Worm (Caenorhabditis elegans): ENCODE measurements around the gene C08B11.9.

Gene C08B11.9

DNA sequence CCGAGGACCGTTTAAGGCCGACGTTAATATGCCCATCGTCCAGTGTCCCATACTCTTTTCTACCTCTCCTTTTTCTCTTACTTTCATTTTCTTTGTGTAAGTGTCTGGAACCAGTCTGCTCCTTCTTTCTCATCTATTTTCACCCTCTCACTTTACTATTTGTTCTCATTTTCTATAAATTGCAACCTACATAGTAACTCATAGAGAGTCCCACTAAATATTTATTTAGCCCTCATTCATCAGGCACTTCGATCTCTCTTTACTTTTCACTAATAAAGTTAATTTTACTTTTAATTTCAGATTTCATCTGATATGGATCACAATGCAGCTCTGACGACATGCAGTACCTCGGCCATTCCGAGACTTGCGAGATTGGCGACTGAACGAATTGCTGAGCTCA is 20.6 kb downstream of the C08B11.9 start, which contains the start of gene zyg-11:
zyg-11 (plus strand) TSS at position 301 of the 400 bp plus-strand sequence.
- no peak for TF ChIP-seq tab-1 (GFP tag; IDR thresholded peaks at IDR 0.05)

DNA sequence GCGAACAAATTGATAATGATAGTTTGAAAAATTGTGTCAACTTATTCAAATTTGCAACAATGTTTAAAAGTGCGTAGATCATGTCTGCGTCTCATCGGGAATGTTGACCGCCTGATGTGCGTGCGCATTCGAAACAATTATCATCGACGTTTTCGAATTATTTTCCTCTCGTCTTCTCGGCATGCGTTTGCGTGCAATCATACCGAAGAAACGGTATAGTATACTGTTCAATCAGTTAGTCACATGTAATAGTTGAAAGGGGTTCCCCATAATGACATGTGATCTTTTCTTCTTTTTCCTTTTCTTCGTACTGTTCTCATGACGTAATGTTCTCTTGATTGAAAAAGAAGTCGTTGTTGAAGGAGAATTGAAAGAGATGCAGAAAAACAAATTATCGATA is 21.2 kb downstream of the C08B11.9 start:
- TF ChIP-seq ztf-29 (GFP tag; IDR thresholded peaks at IDR 0.05) (no peak), ref-1 (GFP tag; conservative IDR thresholded peaks at IDR 0.05) (no peak), cog-1 (tag; optimal IDR thresholded peaks at IDR 0.05) (no peak), med-1 (GFP tag; optimal IDR thresholded peaks at IDR 0.05; ENCODE audit: insufficient read depth) (no peak), T22C8.4 (GFP tag; IDR thresholded peaks at IDR 0.05) (no peak), klf-2 (GFP tag; conservative IDR thresholded peaks at IDR 0.05) (no peak), ztf-23 (GFP tag; IDR thresholded peaks at IDR 0.05) (no peak), flt-1 (GFP tag; IDR thresholded peaks at IDR 0.05) (no peak), tab-1 (GFP tag; IDR thresholded peaks at IDR 0.05) (no peak)

DNA sequence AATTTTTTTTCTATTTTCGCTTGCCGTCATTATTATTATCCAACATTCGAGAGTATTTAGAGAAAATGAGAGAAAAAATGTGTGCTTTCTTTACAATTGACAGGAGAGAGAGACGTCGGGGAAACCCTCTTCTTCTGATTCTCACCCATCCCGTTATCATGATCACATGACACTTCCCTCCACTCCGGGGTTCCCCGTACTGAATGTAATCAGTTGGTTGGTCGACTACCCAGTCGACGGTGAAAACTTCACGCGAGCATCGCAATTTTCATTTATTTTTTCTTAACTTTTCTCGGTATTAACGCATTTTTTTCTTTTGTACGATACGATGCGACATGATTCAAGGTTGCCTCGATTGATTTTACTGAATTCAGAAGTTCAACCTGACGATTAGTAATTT is 21.8 kb downstream of the C08B11.9 start:
- no peak for TF ChIP-seq ztf-23 (GFP tag; IDR thresholded peaks at IDR 0.05)
- no peak for TF ChIP-seq flt-1 (GFP tag; IDR thresholded peaks at IDR 0.05)
- no peak for TF ChIP-seq klf-2 (GFP tag; conservative IDR thresholded peaks at IDR 0.05)
- TF ChIP-seq tab-1 (GFP tag; IDR thresholded peaks at IDR 0.05): no peak
- TF ChIP-seq ztf-29 (GFP tag; IDR thresholded peaks at IDR 0.05): no peak
- no peak for TF ChIP-seq cog-1 (tag; optimal IDR thresholded peaks at IDR 0.05)
- no peak for TF ChIP-seq T22C8.4 (GFP tag; IDR thresholded peaks at IDR 0.05)
- no peak for TF ChIP-seq ref-1 (GFP tag; conservative IDR thresholded peaks at IDR 0.05)
- no peak for TF ChIP-seq med-1 (GFP tag; optimal IDR thresholded peaks at IDR 0.05; ENCODE audit: insufficient read depth)

DNA sequence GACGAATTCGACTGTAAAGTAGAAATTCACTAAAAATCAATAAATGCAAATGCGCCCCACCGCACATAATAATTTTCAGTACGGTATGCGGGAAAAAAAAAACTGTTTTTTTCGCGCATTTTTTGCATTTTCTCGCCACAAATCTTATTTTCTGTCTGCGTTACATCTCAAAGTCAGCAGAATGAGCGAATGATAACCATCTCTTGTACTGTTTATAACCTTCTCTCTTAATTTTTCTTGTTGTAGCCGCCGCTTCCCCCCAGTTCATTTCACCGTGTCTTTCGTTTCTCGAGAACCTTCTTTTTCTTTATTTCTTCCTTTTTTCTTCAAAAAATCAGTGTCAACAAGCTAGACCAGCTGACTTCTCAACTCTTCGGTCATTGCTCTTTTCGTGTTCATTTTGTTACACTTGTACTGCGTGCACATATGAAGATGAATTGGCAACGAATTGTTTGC is 22.5 kb downstream of the C08B11.9 start:
- no peak for TF ChIP-seq flt-1 (GFP tag; IDR thresholded peaks at IDR 0.05)
- 0 out of 2 replicates have a peak, but pooled peaks have one; percentile 13 for TF ChIP-seq T22C8.4 (GFP tag; IDR thresholded peaks at IDR 0.05)

ce11 chrII:8012071-8013031 is 25.6 kb downstream of the C08B11.9 start, which contains the start of gene DH11.2:
Gene DH11.2, plus strand, starts transcription at chrII:8012816.
- no peak for TF ChIP-seq ref-1 (GFP tag; conservative IDR thresholded peaks at IDR 0.05)
- no peak for TF ChIP-seq cog-1 (tag; optimal IDR thresholded peaks at IDR 0.05)
- no peak for TF ChIP-seq med-1 (GFP tag; optimal IDR thresholded peaks at IDR 0.05; ENCODE audit: insufficient read depth)
- TF ChIP-seq T22C8.4 (GFP tag; IDR thresholded peaks at IDR 0.05): no peak
- no peak for TF ChIP-seq tab-1 (GFP tag; IDR thresholded peaks at IDR 0.05)
- no peak for TF ChIP-seq ztf-29 (GFP tag; IDR thresholded peaks at IDR 0.05)
- TF ChIP-seq flt-1 (GFP tag; IDR thresholded peaks at IDR 0.05): no peak
- TF ChIP-seq ztf-23 (GFP tag; IDR thresholded peaks at IDR 0.05): no peak
- TF ChIP-seq klf-2 (GFP tag; conservative IDR thresholded peaks at IDR 0.05): no peak

DNA sequence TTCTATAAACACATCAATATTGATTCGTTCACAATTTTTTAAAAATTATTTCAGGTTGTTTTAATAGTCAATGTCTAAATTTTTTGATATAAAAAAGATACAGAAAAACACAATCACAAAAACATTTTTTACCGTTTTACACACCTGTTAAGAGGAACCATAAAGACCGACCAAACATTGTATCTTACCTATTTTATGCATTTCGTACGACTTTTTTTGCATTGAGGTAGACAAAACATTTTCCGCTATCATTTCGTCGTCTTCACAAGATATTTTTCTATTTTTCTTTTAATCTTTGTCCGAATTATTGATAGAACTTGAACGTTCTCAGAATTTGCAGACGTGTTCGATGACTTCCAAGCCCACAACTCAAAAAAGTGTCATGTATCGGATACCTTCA is 29.6 kb downstream of the C08B11.9 start, which contains the start of gene glna-2:
glna-2 (plus strand) TSS at position 301 of the 400 bp plus-strand sequence.
- TF ChIP-seq ref-1 (GFP tag; conservative IDR thresholded peaks at IDR 0.05) (no peak), med-1 (GFP tag; optimal IDR thresholded peaks at IDR 0.05; ENCODE audit: insufficient read depth) (no peak), tab-1 (GFP tag; IDR thresholded peaks at IDR 0.05) (no peak), klf-2 (GFP tag; conservative IDR thresholded peaks at IDR 0.05) (no peak), cog-1 (tag; optimal IDR thresholded peaks at IDR 0.05) (no peak), ztf-29 (GFP tag; IDR thresholded peaks at IDR 0.05) (no peak), ztf-23 (GFP tag; IDR thresholded peaks at IDR 0.05) (no peak), flt-1 (GFP tag; IDR thresholded peaks at IDR 0.05) (no peak), T22C8.4 (GFP tag; IDR thresholded peaks at IDR 0.05) (no peak)

ce11 chrII:8006962-8007361 is 31.0 kb downstream of the C08B11.9 start:
- TF ChIP-seq ztf-29 (GFP tag; IDR thresholded peaks at IDR 0.05) (no peak), T22C8.4 (GFP tag; IDR thresholded peaks at IDR 0.05) (no peak), cog-1 (tag; optimal IDR thresholded peaks at IDR 0.05) (no peak), klf-2 (GFP tag; conservative IDR thresholded peaks at IDR 0.05) (no peak), flt-1 (GFP tag; IDR thresholded peaks at IDR 0.05) (no peak), tab-1 (GFP tag; IDR thresholded peaks at IDR 0.05) (no peak)

- TF ChIP-seq cog-1 (tag; optimal IDR thresholded peaks at IDR 0.05): no peak
- TF ChIP-seq klf-2 (GFP tag; conservative IDR thresholded peaks at IDR 0.05): no peak
- TF ChIP-seq flt-1 (GFP tag; IDR thresholded peaks at IDR 0.05): no peak
Measured at ce11 chrII:8004752-8005151, 33.2 kb downstream of the C08B11.9 start.

DNA sequence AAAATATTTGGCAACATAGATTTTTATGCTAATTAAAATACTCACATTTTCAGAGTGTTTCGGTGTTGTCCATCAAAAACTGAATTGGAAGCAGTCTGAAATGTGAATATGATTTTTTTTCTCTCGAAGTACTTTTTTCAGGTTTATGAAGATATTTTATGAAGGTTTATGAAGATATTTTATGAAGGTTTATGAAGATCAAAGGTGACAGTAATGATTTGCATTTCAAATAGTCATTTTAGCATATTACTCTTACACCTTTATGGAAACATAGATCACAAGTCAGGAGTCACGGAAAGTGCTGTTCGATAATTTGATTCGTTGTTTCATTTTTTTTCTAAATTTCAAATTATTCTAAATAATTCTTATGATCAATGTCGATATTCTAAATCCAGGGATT is 33.8 kb downstream of the C08B11.9 start, which contains the start of gene pgp-11:
pgp-11 (minus strand) TSS at position 101 of the 400 bp plus-strand sequence.
- TF ChIP-seq med-1 (GFP tag; optimal IDR thresholded peaks at IDR 0.05; ENCODE audit: insufficient read depth) (no peak), ztf-23 (GFP tag; IDR thresholded peaks at IDR 0.05) (no peak), klf-2 (GFP tag; conservative IDR thresholded peaks at IDR 0.05) (no peak), tab-1 (GFP tag; IDR thresholded peaks at IDR 0.05) (no peak), cog-1 (tag; optimal IDR thresholded peaks at IDR 0.05) (no peak), ref-1 (GFP tag; conservative IDR thresholded peaks at IDR 0.05) (no peak), T22C8.4 (GFP tag; IDR thresholded peaks at IDR 0.05) (no peak), flt-1 (GFP tag; IDR thresholded peaks at IDR 0.05) (no peak), ztf-29 (GFP tag; IDR thresholded peaks at IDR 0.05) (no peak)

DNA sequence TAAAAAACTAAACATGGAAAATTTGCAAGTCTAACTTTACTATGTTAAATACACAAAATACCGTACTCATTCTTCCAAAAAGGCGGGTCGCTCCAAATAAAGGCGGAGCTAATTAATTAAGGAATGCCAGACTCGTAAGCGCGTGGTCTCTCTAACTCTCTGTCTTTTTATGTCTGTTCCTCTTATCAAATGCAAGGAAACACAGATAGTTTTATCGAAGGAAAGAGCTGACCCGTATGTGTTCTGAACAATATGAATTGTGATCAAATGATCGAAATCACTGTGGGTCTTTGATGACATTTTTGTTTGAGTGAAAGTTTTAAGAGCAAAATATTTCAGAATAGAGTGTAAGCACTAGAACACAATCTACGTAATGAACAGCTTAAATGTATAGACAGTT is 36.5 kb downstream of the C08B11.9 start:
- TF ChIP-seq klf-2 (GFP tag; conservative IDR thresholded peaks at IDR 0.05): no peak
- TF ChIP-seq med-1 (GFP tag; optimal IDR thresholded peaks at IDR 0.05; ENCODE audit: insufficient read depth): no peak
- no peak for TF ChIP-seq ztf-23 (GFP tag; IDR thresholded peaks at IDR 0.05)
- TF ChIP-seq flt-1 (GFP tag; IDR thresholded peaks at IDR 0.05): no peak
- TF ChIP-seq tab-1 (GFP tag; IDR thresholded peaks at IDR 0.05): no peak
- no peak for TF ChIP-seq ref-1 (GFP tag; conservative IDR thresholded peaks at IDR 0.05)
- TF ChIP-seq T22C8.4 (GFP tag; IDR thresholded peaks at IDR 0.05): no peak
- no peak for TF ChIP-seq cog-1 (tag; optimal IDR thresholded peaks at IDR 0.05)
- TF ChIP-seq ztf-29 (GFP tag; IDR thresholded peaks at IDR 0.05): no peak
